Worm (Caenorhabditis elegans): Measurements from ENCODE around the gene srh-47.

ce11 chrV:11279564-11279963 lies 20.9 kb downstream of the srh-47 start:
- TF ChIP-seq ama-1 (optimal IDR thresholded peaks at IDR 0.05) (no peak), nhr-102 (tag; optimal IDR thresholded peaks at IDR 0.05) (no peak), zag-1 (tag; optimal IDR thresholded peaks at IDR 0.05) (no peak), mdt-29 (GFP tag; IDR thresholded peaks at IDR 0.05) (no peak), pha-4 (GFP tag; IDR thresholded peaks at IDR 0.05) (no peak), pha-4 (tag; optimal IDR thresholded peaks at IDR 0.05) (no peak), fkh-10 (GFP tag; optimal IDR thresholded peaks at IDR 0.05) (no peak), snpc-1.2 (GFP tag; IDR thresholded peaks at IDR 0.05) (no peak), lim-7 (GFP tag; IDR thresholded peaks at IDR 0.05) (no peak), nhr-11 (tag; optimal IDR thresholded peaks at IDR 0.05) (no peak), aly-2 (tag; optimal IDR thresholded peaks at IDR 0.05) (no peak), madf-9 (GFP tag; conservative IDR thresholded peaks at IDR 0.05) (no peak), mes-2 (tag; optimal IDR thresholded peaks at IDR 0.05; ENCODE audit: poor library complexity, severe bottlenecking) (no peak)
